Fruit fly (Drosophila melanogaster) whole organism, embryonic: ENCODE results near the gene CG7903.

Experiments used
- B-H2 ChIP-seq: fragments of 200-800 bp; sonication (Bioruptor generic); optimal IDR thresholded peaks from 2 replicates; lab custom pipeline; 2018; ENCODE audit warnings: missing biosample characterization, mild to moderate bottlenecking, missing genetic modification characterization
- CG10267 ChIP-seq: fragments of 200-800 bp; sonication (Bioruptor generic); optimal IDR thresholded peaks from 2 replicates; lab custom pipeline; 2018; ENCODE audit warnings: missing biosample characterization, mild to moderate bottlenecking, missing genetic modification characterization, moderate library complexity
- CG5245 ChIP-seq: fragments of 200-800 bp; sonication (Bioruptor generic); optimal IDR thresholded peaks from 3 replicates; lab custom pipeline; 2016; ENCODE audit warnings: missing biosample characterization, missing genetic modification characterization
- E2f1 ChIP-seq: fragments of 200-800 bp; sonication (Bioruptor generic); IDR thresholded peaks from 2 replicates; pipeline ENCODE4 v1.3.6; 2022; ENCODE audit warnings: missing biosample characterization, missing genetic modification characterization
- abd-A ChIP-seq: fragments of 200-800 bp; sonication (Bioruptor generic); optimal IDR thresholded peaks from 3 replicates; lab custom pipeline; 2019; ENCODE audit warnings: missing biosample characterization, mild to moderate bottlenecking, missing genetic modification characterization, moderate library complexity
- ash1 ChIP-seq: fragments of 200-800 bp; sonication (Bioruptor generic); optimal IDR thresholded peaks from 2 replicates; lab custom pipeline; 2018; ENCODE audit warnings: missing biosample characterization, mild to moderate bottlenecking, missing genetic modification characterization
- chm ChIP-seq: fragments of 200-800 bp; sonication (Bioruptor generic); IDR thresholded peaks from 2 replicates; pipeline ENCODE4 v1.3.6; 2022; ENCODE audit warnings: missing biosample characterization, missing genetic modification characterization
- psq ChIP-seq: fragments of 200-800 bp; sonication (Bioruptor generic); optimal IDR thresholded peaks from 2 replicates; lab custom pipeline; 2017; ENCODE audit warnings: missing biosample characterization, missing genetic modification characterization
- repo ChIP-seq: fragments of 200-800 bp; sonication (Bioruptor generic); optimal IDR thresholded peaks from 2 replicates; lab custom pipeline; 2016; ENCODE audit warnings: missing biosample characterization, missing genetic modification characterization
- wdn ChIP-seq: fragments of 200-800 bp; sonication (Bioruptor generic); IDR thresholded peaks from 2 replicates; pipeline ENCODE4 v1.3.6; 2022; ENCODE audit warnings: missing biosample characterization, missing genetic modification characterization

DNA sequence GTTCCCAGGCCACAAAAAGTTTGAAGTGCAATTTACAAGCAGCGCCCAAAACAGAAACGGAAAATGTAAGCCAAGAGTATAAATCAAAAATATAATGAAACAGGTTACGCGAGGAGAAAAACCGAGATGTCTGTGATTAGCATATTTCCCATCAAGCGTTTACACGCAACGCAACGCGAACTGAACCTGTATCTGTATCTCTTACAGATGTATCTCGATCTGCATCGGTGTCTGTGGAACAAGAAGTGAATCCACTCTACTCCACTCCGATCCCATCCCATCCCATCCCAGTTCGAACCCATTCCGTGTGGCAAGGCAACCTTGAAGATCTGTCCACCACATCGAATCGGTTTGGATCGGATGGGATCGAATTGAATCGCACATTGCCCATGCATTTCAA lies 11.1 kb downstream of the CG7903 start:
- no peak for TF ChIP-seq CG10267 (tag; lab: Kevin White, UChicago)
- TF ChIP-seq repo, result no peak
- no peak for TF ChIP-seq B-H2 (GFP tag; lab: Kevin White, UChicago)
- TF ChIP-seq CG5245 (GFP tag; lab: Kevin White, UChicago), result no peak
- TF ChIP-seq E2f1, result no peak
- TF ChIP-seq ash1, result no peak
- no peak for TF ChIP-seq wdn (GFP tag; lab: Robert Waterston, UW)
- no peak for TF ChIP-seq chm
- TF ChIP-seq psq, result no peak
- TF ChIP-seq abd-A (tag; lab: Kevin White, UChicago), result peak; percentile 59
